Worm (Caenorhabditis elegans) whole organism, L2 larva: Measurements from ENCODE around the gene lmtr-3.

Source experiments
- ama-1 ChIP-seq: fragments of 150-350 bp; optimal IDR thresholded peaks from 2 replicates; lab custom pipeline; 2018; ENCODE audit warnings: inconsistent platforms
- blmp-1 ChIP-seq: sonication (generic microtip); optimal IDR thresholded peaks from 2 replicates; lab custom pipeline; 2017; ENCODE audit warnings: missing genetic modification characterization, mild to moderate bottlenecking, missing compliant biosample characterization, antibody characterized with exemption, moderate library complexity; ENCODE audit not compliant: insufficient read depth
- nhr-77 ChIP-seq: fragments of 150-350 bp; optimal IDR thresholded peaks from 2 replicates; lab custom pipeline; 2014; ENCODE audit warnings: missing biosample characterization, missing genetic modification characterization

DNA sequence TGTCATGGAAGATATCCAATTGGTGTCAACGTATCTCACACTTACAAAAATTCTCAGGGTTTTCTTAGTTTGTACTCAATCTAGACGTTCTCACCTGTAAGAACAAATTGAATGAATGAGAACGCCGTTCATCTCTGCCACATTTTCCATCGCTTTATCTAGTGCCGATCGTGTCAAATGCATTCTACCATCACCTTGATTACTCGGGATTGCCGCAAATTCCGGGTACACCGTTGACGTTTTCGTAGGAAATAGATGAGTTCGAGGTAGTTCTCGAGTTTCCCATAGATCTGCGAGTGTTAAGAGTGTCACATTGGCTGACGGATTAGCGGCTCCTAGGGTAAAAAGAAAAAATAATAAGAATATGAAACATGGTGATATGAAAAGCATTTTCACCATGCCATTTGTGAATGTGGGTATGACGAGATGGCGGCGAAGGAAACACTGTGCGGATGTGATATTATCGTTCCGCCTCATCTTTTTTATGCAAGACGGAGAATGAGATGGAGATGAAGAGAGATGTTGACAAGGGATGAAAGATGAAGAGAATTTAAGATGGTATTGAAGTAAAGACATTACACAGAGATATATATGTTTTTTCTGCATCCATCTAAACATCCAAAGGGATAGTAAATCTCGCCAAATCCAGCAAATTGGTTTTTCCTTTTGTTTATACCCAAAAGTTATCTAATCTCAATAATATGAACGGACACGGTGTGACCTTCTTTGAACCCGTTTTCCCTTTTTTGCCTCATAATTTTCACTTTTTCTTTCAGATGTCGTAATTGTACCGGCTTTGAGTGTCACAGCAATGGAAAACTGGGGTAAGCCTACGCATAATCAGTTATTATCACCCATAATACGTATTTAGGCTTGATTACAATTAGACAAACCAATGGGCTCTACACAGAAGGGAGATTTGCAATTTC lies 30.6 kb upstream of the lmtr-3 start, which contains the start of gene lact-8:
- no peak for TF ChIP-seq nhr-77 (tag; lab: Kevin White, UChicago)
- no peak for TF ChIP-seq ama-1 (lab: Kevin White, UChicago)
- peak; percentile 55 for TF ChIP-seq blmp-1
